Fruit fly (Drosophila melanogaster): ENCODE data around the gene Alg10.

The Alg10 gene

DNA sequence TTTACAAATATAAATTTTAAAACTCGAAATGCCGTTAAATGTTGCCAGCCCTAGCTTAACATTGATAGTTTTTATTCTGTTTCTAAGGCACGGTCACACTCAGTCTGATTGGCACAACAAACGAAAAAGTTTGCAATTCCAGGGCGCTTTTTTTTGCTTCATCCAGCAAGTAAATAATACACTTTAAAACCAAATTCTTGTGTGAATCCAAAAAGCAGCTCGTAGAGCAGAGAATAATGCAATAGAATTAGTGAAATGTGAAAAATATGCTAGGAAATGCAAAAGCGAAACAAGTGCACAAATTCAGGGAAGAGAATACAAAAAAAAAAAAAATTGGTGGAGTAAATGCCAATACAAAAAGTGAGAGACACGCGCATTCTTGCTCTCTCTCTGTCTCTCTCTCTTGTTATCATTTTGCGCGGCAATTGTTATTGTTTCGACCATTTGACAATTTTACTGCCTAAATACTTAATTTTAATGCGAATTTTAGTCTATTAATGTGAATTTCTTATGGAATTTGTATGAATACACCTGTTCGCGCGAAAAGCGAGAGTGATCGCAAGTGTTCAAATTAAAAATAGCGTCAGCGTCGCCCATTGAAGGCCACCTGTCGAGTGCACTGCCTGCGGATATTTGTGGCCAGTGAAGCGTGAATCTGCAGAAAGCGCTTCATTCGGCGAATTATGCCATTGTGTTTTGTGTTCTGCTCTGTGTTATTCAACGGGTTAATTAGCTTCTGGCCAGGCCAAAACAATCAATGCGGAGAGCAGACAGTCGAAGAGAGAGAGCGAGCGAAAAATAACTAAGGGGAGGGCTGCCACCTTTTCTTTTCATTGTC lies 49.9 kb downstream of the Alg10 start, which contains the start of gene CG42671 (continued):
- TF ChIP-seq CG10267 (tag; optimal IDR thresholded peaks at IDR 0.05) (peak; percentile 38), rib (GFP tag; IDR thresholded peaks at IDR 0.05) (peak; percentile 71), Gug (GFP tag; IDR thresholded peaks at IDR 0.05) (no peak), croc (GFP tag; conservative IDR thresholded peaks at IDR 0.05) (no peak), CG8924 (tag; optimal IDR thresholded peaks at IDR 0.05) (peak; percentile 14), CG3281 (GFP tag; optimal IDR thresholded peaks at IDR 0.05) (no peak), CG2199 (GFP tag; IDR thresholded peaks at IDR 0.05) (0 out of 3 replicates have a peak, but pooled peaks have one; percentile 46), CG9797 (GFP tag; optimal IDR thresholded peaks at IDR 0.05) (peak; percentile 48), CG31224 (GFP tag; IDR thresholded peaks at IDR 0.05) (no peak), bab2 (GFP tag; optimal IDR thresholded peaks at IDR 0.05) (no peak), pan (optimal IDR thresholded peaks at IDR 0.05) (no peak), pan (GFP tag; optimal IDR thresholded peaks at IDR 0.05 in 1 of 2, IDR thresholded peaks at IDR 0.05 in 1 of 2) (no peak), sima (GFP tag; optimal IDR thresholded peaks at IDR 0.05) (no peak), CG14667 (GFP tag; IDR thresholded peaks at IDR 0.05) (no peak), Dbx (GFP tag; IDR thresholded peaks at IDR 0.05) (no peak), bcd (GFP tag; optimal IDR thresholded peaks at IDR 0.05) (no peak), CG4360 (GFP tag; IDR thresholded peaks at IDR 0.05) (no peak), prd (optimal IDR thresholded peaks at IDR 0.05) (no peak), prd (GFP tag; IDR thresholded peaks at IDR 0.05) (no peak), CG18476 (GFP tag; optimal IDR thresholded peaks at IDR 0.05) (no peak), CG2678 (tag; optimal IDR thresholded peaks at IDR 0.05) (no peak), vvl (GFP tag; IDR thresholded peaks at IDR 0.05) (0 out of 2 replicates have a peak, but pooled peaks have one; percentile 7), z (GFP tag; IDR thresholded peaks at IDR 0.05) (no peak), hkb (optimal IDR thresholded peaks at IDR 0.05) (no peak), hkb (GFP tag; IDR thresholded peaks at IDR 0.05) (no peak), CG6272 (GFP tag; IDR thresholded peaks at IDR 0.05) (no peak), tna (GFP tag; IDR thresholded peaks at IDR 0.05; ENCODE audit: partially characterized antibody) (no peak), p53 (GFP tag; optimal IDR thresholded peaks at IDR 0.05) (no peak), CG17612 (GFP tag; IDR thresholded peaks at IDR 0.05) (no peak), Taf1 (GFP tag; IDR thresholded peaks at IDR 0.05) (no peak), CG30020 (tag; optimal IDR thresholded peaks at IDR 0.05) (no peak), cad (GFP tag; optimal IDR thresholded peaks at IDR 0.05) (no peak), Rfx (GFP tag; IDR thresholded peaks at IDR 0.05) (0 out of 2 replicates have a peak, but pooled peaks have one; percentile 19), Nf-YB (GFP tag; optimal IDR thresholded peaks at IDR 0.05) (no peak), cato (GFP tag; optimal IDR thresholded peaks at IDR 0.05; ENCODE audit: borderline replicate concordance) (no peak), C15 (GFP tag; IDR thresholded peaks at IDR 0.05) (no peak), Xrp1 (GFP tag; IDR thresholded peaks at IDR 0.05) (no peak), CG15514 (GFP tag; optimal IDR thresholded peaks at IDR 0.05) (no peak), CG7745 (tag; optimal IDR thresholded peaks at IDR 0.05) (no peak), Xbp1 (GFP tag; optimal IDR thresholded peaks at IDR 0.05) (no peak), CG17361 (GFP tag; IDR thresholded peaks at IDR 0.05) (no peak), CG2202 (tag; optimal IDR thresholded peaks at IDR 0.05) (no peak), CG10321 (GFP tag; IDR thresholded peaks at IDR 0.05) (no peak), schlank (tag; optimal IDR thresholded peaks at IDR 0.05) (no peak), sob (GFP tag; IDR thresholded peaks at IDR 0.05) (peak; percentile 17; the same call in 1 of the 2 replicates), sc (optimal IDR thresholded peaks at IDR 0.05) (no peak), sc (GFP tag; optimal IDR thresholded peaks at IDR 0.05) (no peak), CG30403 (GFP tag; optimal IDR thresholded peaks at IDR 0.05) (no peak), ranshi (GFP tag; IDR thresholded peaks at IDR 0.05) (no peak), CG11085 (GFP tag; IDR thresholded peaks at IDR 0.05) (no peak), CG14441 (GFP tag; IDR thresholded peaks at IDR 0.05) (no peak), CG4404 (GFP tag; IDR thresholded peaks at IDR 0.05) (no peak)

Measured in whole organism, embryonic.